Fruit fly (Drosophila melanogaster): Measurements from ENCODE around the gene kmr.

Gene kmr

dm6 chr3R:13793979-13794665 lies 79.1 kb downstream of the kmr start (continued):
- TF ChIP-seq Optix (GFP tag; IDR thresholded peaks at IDR 0.05) (peak; percentile 12; the same call in 1 of the 3 replicates), CG12236 (GFP tag; optimal IDR thresholded peaks at IDR 0.05) (no peak), jumu (GFP tag; optimal IDR thresholded peaks at IDR 0.05) (no peak), CG6854 (GFP tag; optimal IDR thresholded peaks at IDR 0.05) (no peak), H2.0 (GFP tag; IDR thresholded peaks at IDR 0.05) (peak; percentile 55), CG5953 (GFP tag; IDR thresholded peaks at IDR 0.05) (no peak), pfk (GFP tag; optimal IDR thresholded peaks at IDR 0.05) (no peak), CG8290 (GFP tag; optimal IDR thresholded peaks at IDR 0.05) (no peak), CG8290 (tag; optimal IDR thresholded peaks at IDR 0.05) (no peak), Hr78 (GFP tag; optimal IDR thresholded peaks at IDR 0.05) (peak in 1 of 2 experiments; percentile 67), CG3847 (GFP tag; IDR thresholded peaks at IDR 0.05) (peak; percentile 18; the same call in 1 of the 2 replicates), CG9876 (GFP tag; optimal IDR thresholded peaks at IDR 0.05) (no peak), ab (GFP tag; optimal IDR thresholded peaks at IDR 0.05) (no peak), pho (GFP tag; optimal IDR thresholded peaks at IDR 0.05) (no peak), dmrt99B (tag; optimal IDR thresholded peaks at IDR 0.05) (peak; percentile 82), tup (GFP tag; optimal IDR thresholded peaks at IDR 0.05) (no peak), Abd-B (GFP tag; optimal IDR thresholded peaks at IDR 0.05) (peak; percentile 45), da (GFP tag; optimal IDR thresholded peaks at IDR 0.05) (no peak), CG4424 (GFP tag; optimal IDR thresholded peaks at IDR 0.05) (peak; percentile 76), dpn (GFP tag; optimal IDR thresholded peaks at IDR 0.05) (peak in 1 of 2 experiments; percentile 62), CG12219 (GFP tag; optimal IDR thresholded peaks at IDR 0.05) (peak; percentile 66), tx (GFP tag; optimal IDR thresholded peaks at IDR 0.05) (no peak), CG12155 (GFP tag; optimal IDR thresholded peaks at IDR 0.05) (peak; percentile 46), aop (GFP tag; IDR thresholded peaks at IDR 0.05) (no peak), zen2 (GFP tag; IDR thresholded peaks at IDR 0.05; ENCODE audit: partially characterized antibody) (no peak), Elba2 (GFP tag; optimal IDR thresholded peaks at IDR 0.05) (no peak), slou (GFP tag; optimal IDR thresholded peaks at IDR 0.05) (no peak), zfh2 (GFP tag; optimal IDR thresholded peaks at IDR 0.05) (no peak), z (GFP tag; IDR thresholded peaks at IDR 0.05) (no peak), Fer3 (tag; optimal IDR thresholded peaks at IDR 0.05) (peak; percentile 12), CG1602 (GFP tag; optimal IDR thresholded peaks at IDR 0.05) (peak; percentile 72), D (optimal IDR thresholded peaks at IDR 0.05) (no peak), D (GFP tag; optimal IDR thresholded peaks at IDR 0.05) (peak; percentile 71), Oli (tag; optimal IDR thresholded peaks at IDR 0.05) (peak; percentile 84), phol (tag; optimal IDR thresholded peaks at IDR 0.05) (peak; percentile 85), CG3995 (GFP tag; optimal IDR thresholded peaks at IDR 0.05) (no peak), ftz-f1 (GFP tag; optimal IDR thresholded peaks at IDR 0.05) (no peak), CG7786 (GFP tag; optimal IDR thresholded peaks at IDR 0.05) (no peak), knrl (GFP tag; IDR thresholded peaks at IDR 0.05; ENCODE audit: partially characterized antibody) (no peak), ato (GFP tag; IDR thresholded peaks at IDR 0.05; ENCODE audit: partially characterized antibody) (no peak), CG7556 (GFP tag; optimal IDR thresholded peaks at IDR 0.05) (peak; percentile 71), croc (GFP tag; conservative IDR thresholded peaks at IDR 0.05) (peak; percentile 75), Tbp (GFP tag; optimal IDR thresholded peaks at IDR 0.05) (no peak), CG43689 (GFP tag; IDR thresholded peaks at IDR 0.05) (no peak), Rfx (GFP tag; IDR thresholded peaks at IDR 0.05) (no peak), bsh (GFP tag; optimal IDR thresholded peaks at IDR 0.05) (peak in 1 of 2 experiments; percentile 94), CG6689 (GFP tag; IDR thresholded peaks at IDR 0.05) (peak; percentile 77), ERR (GFP tag; optimal IDR thresholded peaks at IDR 0.05) (no peak), CG8089 (GFP tag; optimal IDR thresholded peaks at IDR 0.05) (no peak), zfh1 (GFP tag; IDR thresholded peaks at IDR 0.05) (peak; percentile 61; the same call in 1 of the 3 replicates), CG10209 (GFP tag; optimal IDR thresholded peaks at IDR 0.05) (peak; percentile 63)
